Fruit fly (Drosophila melanogaster): Measurements from ENCODE around the gene CG3842.
A peak's percentile ranks its signal among the peaks of the same experiment; 100 is the strongest.

dm6 chrX:6338738-6339614, 1.4 kb downstream of the CG3842 start:
- TF ChIP-seq CG3995 (GFP tag; optimal IDR thresholded peaks at IDR 0.05) (no peak), cwo (GFP tag; optimal IDR thresholded peaks at IDR 0.05) (no peak), CG3407 (GFP tag; optimal IDR thresholded peaks at IDR 0.05) (no peak), Drgx (GFP tag; IDR thresholded peaks at IDR 0.05) (peak; percentile 64), CG9797 (GFP tag; optimal IDR thresholded peaks at IDR 0.05) (no peak), odd (GFP tag; optimal IDR thresholded peaks at IDR 0.05) (no peak), TFAM (GFP tag; optimal IDR thresholded peaks at IDR 0.05) (no peak), ken (GFP tag; IDR thresholded peaks at IDR 0.05) (no peak)

All from whole organism, embryonic.